Fruit fly (Drosophila melanogaster): ENCODE data around the gene CG10565.

The CG10565 gene

DNA sequence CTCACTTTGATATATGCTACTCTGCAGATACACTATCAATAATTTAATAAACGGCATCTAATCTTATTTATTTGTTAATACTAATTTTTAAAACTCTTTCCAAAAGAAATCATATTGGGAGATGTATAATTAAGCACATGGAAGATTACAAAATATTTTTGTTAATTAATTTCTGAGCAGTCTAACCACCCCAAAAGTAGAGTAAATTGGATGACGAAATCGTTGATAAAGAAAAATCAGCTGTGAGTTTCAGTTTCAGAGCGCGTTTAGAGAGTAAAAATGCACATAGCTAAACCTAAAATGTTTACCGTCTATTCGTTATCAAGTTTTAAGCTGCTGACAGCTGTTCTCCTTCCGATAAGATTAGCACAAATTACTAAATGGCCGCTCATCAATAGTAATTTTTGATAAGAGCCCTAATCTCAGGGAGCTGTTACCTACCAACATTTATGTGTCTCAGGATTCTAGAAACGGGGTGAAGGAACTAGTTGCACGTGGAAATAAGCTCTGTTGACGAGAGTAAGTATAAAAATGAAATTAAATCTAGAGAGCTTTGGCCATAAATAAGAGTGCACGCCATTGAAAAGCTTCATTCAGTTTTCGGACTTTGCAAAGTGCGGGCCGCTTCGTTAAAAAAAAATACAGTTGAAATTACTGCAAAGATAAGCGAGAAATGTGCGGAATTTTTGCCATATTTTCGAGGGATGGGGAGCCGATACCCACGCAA, 36.5 kb upstream of the CG10565 start, which contains the start of the genes chb and AsnS (continued):
- peak; percentile 54 for TF ChIP-seq en (GFP tag; optimal IDR thresholded peaks at IDR 0.05)
- peak; percentile 86 for TF ChIP-seq CG7556 (GFP tag; optimal IDR thresholded peaks at IDR 0.05)
- no peak for TF ChIP-seq HLH4C (GFP tag; IDR thresholded peaks at IDR 0.05; ENCODE audit: partially characterized antibody)
- no peak for TF ChIP-seq Dll (GFP tag; IDR thresholded peaks at IDR 0.05; ENCODE audit: partially characterized antibody)
- peak; percentile 76; the same call in 1 of the 2 replicates for TF ChIP-seq chm (GFP tag; IDR thresholded peaks at IDR 0.05)
- no peak for TF ChIP-seq Opbp (GFP tag; IDR thresholded peaks at IDR 0.05; ENCODE audit: partially characterized antibody)
- peak; percentile 85 for TF ChIP-seq mam (GFP tag; optimal IDR thresholded peaks at IDR 0.05)
- peak; percentile 77 for TF ChIP-seq Hand (GFP tag; optimal IDR thresholded peaks at IDR 0.05)
- no peak for TF ChIP-seq Sry-β (GFP tag; optimal IDR thresholded peaks at IDR 0.05)
- peak; percentile 83 for TF ChIP-seq HHEX (GFP tag; optimal IDR thresholded peaks at IDR 0.05)
- no peak for TF ChIP-seq Sin3A (optimal IDR thresholded peaks at IDR 0.05)
- peak; percentile 93 for TF ChIP-seq HmgZ (tag; optimal IDR thresholded peaks at IDR 0.05)
- peak; percentile 73 for TF ChIP-seq CG1529 (GFP tag; optimal IDR thresholded peaks at IDR 0.05)
- no peak for TF ChIP-seq unc-4 (GFP tag; IDR thresholded peaks at IDR 0.05; ENCODE audit: partially characterized antibody)
- peak; percentile 76 for TF ChIP-seq Nf-YB (GFP tag; optimal IDR thresholded peaks at IDR 0.05)
- peak; percentile 86 for TF ChIP-seq CG12219 (GFP tag; optimal IDR thresholded peaks at IDR 0.05)
- no peak for TF ChIP-seq pita (GFP tag; optimal IDR thresholded peaks at IDR 0.05)
- peak; percentile 90 for TF ChIP-seq CG9817 (tag; optimal IDR thresholded peaks at IDR 0.05)
- TF ChIP-seq dmrt11E (tag; optimal IDR thresholded peaks at IDR 0.05): peak; percentile 38
- no peak for TF ChIP-seq hb (GFP tag; IDR thresholded peaks at IDR 0.05; ENCODE audit: partially characterized antibody)
- peak; percentile 78 for TF ChIP-seq Lim3 (GFP tag; IDR thresholded peaks at IDR 0.05)
- peak; percentile 91 for TF ChIP-seq CG9932 (GFP tag; IDR thresholded peaks at IDR 0.05)
- TF ChIP-seq sna (GFP tag; IDR thresholded peaks at IDR 0.05; ENCODE audit: partially characterized antibody): no peak
- TF ChIP-seq Awh (GFP tag; IDR thresholded peaks at IDR 0.05): peak; percentile 95
- TF ChIP-seq ci (GFP tag; IDR thresholded peaks at IDR 0.05): peak; percentile 91
- TF ChIP-seq CG17385 (GFP tag; optimal IDR thresholded peaks at IDR 0.05): peak; percentile 89
- peak in 1 of 2 experiments; percentile 85 for TF ChIP-seq Eip74EF (GFP tag; optimal IDR thresholded peaks at IDR 0.05)
- no peak for TF ChIP-seq CG3065 (GFP tag; optimal IDR thresholded peaks at IDR 0.05)
- TF ChIP-seq CG10979 (tag; optimal IDR thresholded peaks at IDR 0.05): peak; percentile 88
- peak; percentile 68 for TF ChIP-seq CG18764 (GFP tag; optimal IDR thresholded peaks at IDR 0.05)
- TF ChIP-seq Elba2 (GFP tag; optimal IDR thresholded peaks at IDR 0.05): no peak
- TF ChIP-seq BtbVII (GFP tag; optimal IDR thresholded peaks at IDR 0.05): peak; percentile 80
- TF ChIP-seq CG17328 (GFP tag; IDR thresholded peaks at IDR 0.05): peak; percentile 93
- TF ChIP-seq lov (optimal IDR thresholded peaks at IDR 0.05): no peak
- peak; percentile 64; the same call in 1 of the 3 replicates for TF ChIP-seq lov (GFP tag; IDR thresholded peaks at IDR 0.05)
- peak; percentile 56 for TF ChIP-seq CG10959 (GFP tag; IDR thresholded peaks at IDR 0.05)
- TF ChIP-seq CG3281 (GFP tag; optimal IDR thresholded peaks at IDR 0.05): peak; percentile 89
- peak; percentile 90 for TF ChIP-seq CG32772 (GFP tag; IDR thresholded peaks at IDR 0.05)
- TF ChIP-seq danr (GFP tag; IDR thresholded peaks at IDR 0.05): peak; percentile 51
- TF ChIP-seq CG7745 (tag; optimal IDR thresholded peaks at IDR 0.05): peak; percentile 84
- no peak for TF ChIP-seq zf30C (GFP tag; optimal IDR thresholded peaks at IDR 0.05)
- no peak for TF ChIP-seq Hr39 (optimal IDR thresholded peaks at IDR 0.05)
- TF ChIP-seq CG15011 (GFP tag; optimal IDR thresholded peaks at IDR 0.05): peak; percentile 80
- TF ChIP-seq jumu (GFP tag; optimal IDR thresholded peaks at IDR 0.05): peak; percentile 41
- peak; percentile 55 for TF ChIP-seq Antp (GFP tag; optimal IDR thresholded peaks at IDR 0.05)
- TF ChIP-seq CG4404 (GFP tag; IDR thresholded peaks at IDR 0.05): peak; percentile 70
- peak; percentile 95 for TF ChIP-seq CG2712 (tag; optimal IDR thresholded peaks at IDR 0.05)
- peak; percentile 66 for TF ChIP-seq chn (GFP tag; optimal IDR thresholded peaks at IDR 0.05)
- peak; percentile 78 for TF ChIP-seq org-1 (GFP tag; optimal IDR thresholded peaks at IDR 0.05)
- no peak for TF ChIP-seq CG10431 (GFP tag; optimal IDR thresholded peaks at IDR 0.05)

Measured in whole organism, embryonic.